Worm (Caenorhabditis elegans) whole organism, young adult: ENCODE data around the gene cpg-1.

Experiments
- B0261.1 ChIP-seq: sonication (generic microtip); optimal IDR thresholded peaks from 2 replicates; lab custom pipeline; 2016; ENCODE audit warnings: mild to moderate bottlenecking, missing genetic modification characterization, moderate library complexity, missing compliant biosample characterization
- D2030.7 ChIP-seq: fragments of 200-800 bp; sonication (Bioruptor generic); IDR thresholded peaks from 2 replicates; pipeline ENCODE4 v1.3.6; 2022; ENCODE audit warnings: missing genetic modification reagents, missing genetic modification characterization, missing compliant biosample characterization
- F23B12.7 ChIP-seq: sonication (generic microtip); optimal IDR thresholded peaks from 2 replicates; lab custom pipeline; 2017; ENCODE audit warnings: missing genetic modification characterization, mild to moderate bottlenecking, missing compliant biosample characterization, antibody characterized with exemption, moderate library complexity; ENCODE audit not compliant: insufficient read depth
- F33H1.4 ChIP-seq: fragments of 200-800 bp; sonication (Bioruptor generic); IDR thresholded peaks from 2 replicates; pipeline ENCODE4 v1.3.6; 2022; ENCODE audit warnings: missing genetic modification reagents, missing genetic modification characterization, missing compliant biosample characterization
- F39B2.1 ChIP-seq: fragments of 200-800 bp; sonication (Bioruptor generic); IDR thresholded peaks from 2 replicates; pipeline ENCODE4 v1.3.6; 2022; ENCODE audit warnings: missing genetic modification reagents, missing genetic modification characterization, missing compliant biosample characterization
- F49E8.2 ChIP-seq: sonication (generic microtip); optimal IDR thresholded peaks from 3 replicates; lab custom pipeline; 2017; ENCODE audit warnings: missing genetic modification characterization, mild to moderate bottlenecking, missing compliant biosample characterization, antibody characterized with exemption, moderate library complexity; ENCODE audit not compliant: insufficient read depth
- K11D2.4 ChIP-seq: fragments of 200-800 bp; sonication (Bioruptor generic); IDR thresholded peaks from 2 replicates; pipeline ENCODE4 v1.3.6; 2022; ENCODE audit warnings: missing genetic modification reagents, missing genetic modification characterization, missing compliant biosample characterization
- T26A5.8 ChIP-seq: sonication (generic microtip); optimal IDR thresholded peaks from 2 replicates; lab custom pipeline; 2016; ENCODE audit warnings: missing genetic modification characterization, missing compliant biosample characterization
- Y53G8AR.9 ChIP-seq: fragments of 200-800 bp; sonication (Bioruptor generic); conservative IDR thresholded peaks from 2 replicates; pipeline ENCODE4 v1.3.6; 2022; ENCODE audit warnings: missing genetic modification reagents, missing genetic modification characterization, missing compliant biosample characterization
- Y56A3A.18 ChIP-seq: fragments of 200-800 bp; sonication (Bioruptor generic); IDR thresholded peaks from 2 replicates; pipeline ENCODE4 v1.3.6; 2022; ENCODE audit warnings: missing genetic modification reagents, missing genetic modification characterization, missing compliant biosample characterization
- Y67H2A.10 ChIP-seq: fragments of 200-800 bp; sonication (Bioruptor generic); conservative IDR thresholded peaks from 2 replicates; pipeline ENCODE4 v1.3.6; 2022; ENCODE audit warnings: missing genetic modification reagents, missing genetic modification characterization, missing compliant biosample characterization
- attf-3 ChIP-seq: fragments of 200-800 bp; sonication (Bioruptor generic); conservative IDR thresholded peaks from 2 replicates; pipeline ENCODE4 v1.3.6; 2022; ENCODE audit warnings: missing genetic modification reagents, missing genetic modification characterization, missing compliant biosample characterization
- bed-1 ChIP-seq: fragments of 200-800 bp; sonication (Bioruptor generic); IDR thresholded peaks from 2 replicates; pipeline ENCODE4 v1.3.6; 2022; ENCODE audit warnings: missing genetic modification reagents, missing genetic modification characterization, missing compliant biosample characterization
- ccch-3 ChIP-seq: fragments of 200-800 bp; sonication (Bioruptor generic); optimal IDR thresholded peaks from 2 replicates; lab custom pipeline; 2018; ENCODE audit warnings: mild to moderate bottlenecking, missing genetic modification characterization, missing compliant biosample characterization
- cebp-1 ChIP-seq, 2 experiments: fragments of 200-800 bp in 1 of 2; sonication (Bioruptor generic) in 1 of 2; sonication (generic microtip) in 1 of 2; IDR thresholded peaks in 1 of 2; optimal IDR thresholded peaks in 1 of 2; 2 replicates each; pipeline versions ENCODE4 v1.3.6 to Lab custom; 2017 to 2022; ENCODE audit warnings: missing compliant biosample characterization in 2 of 2, missing genetic modification characterization in 2 of 2, mild to moderate bottlenecking in 1 of 2, missing genetic modification reagents in 1 of 2, moderate library complexity in 1 of 2
- cebp-2 ChIP-seq: fragments of 200-800 bp; sonication (Bioruptor generic); IDR thresholded peaks from 2 replicates; pipeline ENCODE4 v1.3.6; 2022; ENCODE audit warnings: missing genetic modification characterization, missing compliant biosample characterization
- die-1 ChIP-seq: sonication (generic microtip); optimal IDR thresholded peaks from 2 replicates; lab custom pipeline; 2016; ENCODE audit warnings: missing genotype, mild to moderate bottlenecking, missing genetic modification characterization, missing compliant biosample characterization
- gei-17 ChIP-seq: fragments of 200-800 bp; sonication (Bioruptor generic); optimal IDR thresholded peaks from 2 replicates; lab custom pipeline; 2018; ENCODE audit warnings: mild to moderate bottlenecking, missing genetic modification characterization, missing compliant biosample characterization
- hlh-12 ChIP-seq: sonication (generic microtip); optimal IDR thresholded peaks from 2 replicates; lab custom pipeline; 2016; ENCODE audit warnings: missing genetic modification characterization, missing compliant biosample characterization
- hmg-20 ChIP-seq: fragments of 200-800 bp; sonication (Bioruptor generic); IDR thresholded peaks from 2 replicates; pipeline ENCODE4 v1.3.6; 2022; ENCODE audit warnings: missing genetic modification reagents, missing genetic modification characterization, missing compliant biosample characterization
- lin-26 ChIP-seq: fragments of 200-800 bp; sonication (Bioruptor generic); IDR thresholded peaks from 2 replicates; pipeline ENCODE4 v1.3.6; 2022; ENCODE audit warnings: missing genetic modification reagents, missing genetic modification characterization, missing compliant biosample characterization
- lin-54 ChIP-seq: fragments of 200-800 bp; sonication (Bioruptor generic); optimal IDR thresholded peaks from 2 replicates; lab custom pipeline; 2018; ENCODE audit warnings: mild to moderate bottlenecking, missing genetic modification characterization, missing compliant biosample characterization
- lsl-1 ChIP-seq: fragments of 200-800 bp; sonication (Bioruptor generic); optimal IDR thresholded peaks from 2 replicates; lab custom pipeline; 2018; ENCODE audit warnings: mild to moderate bottlenecking, missing genetic modification characterization, moderate library complexity, missing compliant biosample characterization
- madf-8 ChIP-seq: fragments of 200-800 bp; sonication (Bioruptor generic); conservative IDR thresholded peaks from 2 replicates; pipeline ENCODE4 v1.3.6; 2022; ENCODE audit warnings: missing genetic modification reagents, missing genetic modification characterization, missing compliant biosample characterization
- mel-28 ChIP-seq: sonication (generic microtip); optimal IDR thresholded peaks from 2 replicates; lab custom pipeline; 2016; ENCODE audit warnings: borderline replicate concordance, mild to moderate bottlenecking, missing genetic modification characterization, missing compliant biosample characterization
- nfya-2 ChIP-seq: fragments of 200-800 bp; sonication (Bioruptor generic); IDR thresholded peaks from 2 replicates; pipeline ENCODE4 v1.3.6; 2022; ENCODE audit warnings: missing genetic modification reagents, missing genetic modification characterization, missing compliant biosample characterization
- nhr-120 ChIP-seq: fragments of 200-800 bp; sonication (Bioruptor generic); IDR thresholded peaks from 2 replicates; pipeline ENCODE4 v1.3.6; 2022; ENCODE audit warnings: missing genetic modification characterization, missing compliant biosample characterization
- nhr-90 ChIP-seq: sonication (generic microtip); optimal IDR thresholded peaks from 2 replicates; lab custom pipeline; 2016; ENCODE audit warnings: missing genotype, mild to moderate bottlenecking, missing genetic modification characterization, missing compliant biosample characterization
- pbrm-1 ChIP-seq: fragments of 200-800 bp; sonication (Bioruptor generic); IDR thresholded peaks from 2 replicates; pipeline ENCODE4 v1.3.6; 2022; ENCODE audit warnings: missing genetic modification reagents, missing genetic modification characterization, missing compliant biosample characterization
- rec-8 ChIP-seq, 2 experiments: sonication (generic microtip); optimal IDR thresholded peaks; 2 replicates each; lab custom pipeline; 2016; ENCODE audit warnings: mild to moderate bottlenecking in 2 of 2, missing genetic modification characterization in 2 of 2, missing genetic modification reagents in 2 of 2, missing genotype in 2 of 2, missing biosample characterization in 1 of 2, missing compliant biosample characterization in 1 of 2, moderate library complexity in 1 of 2
- rpc-1 ChIP-seq, 2 experiments: fragments of 150-350 bp in 1 of 2; sonication (generic microtip) in 1 of 2; optimal IDR thresholded peaks; 2 replicates each; lab custom pipeline; 2014 to 2018; ENCODE audit warnings: missing biosample characterization in 1 of 2, missing genetic modification characterization in 1 of 2, missing genetic modification reagents in 1 of 2, missing genotype in 1 of 2
- snpc-1.3 ChIP-seq: sonication (generic microtip); optimal IDR thresholded peaks from 2 replicates; lab custom pipeline; 2017; ENCODE audit warnings: missing genetic modification characterization, mild to moderate bottlenecking, missing compliant biosample characterization, antibody characterized with exemption, moderate library complexity, missing genotype, missing genetic modification reagents; ENCODE audit not compliant: insufficient read depth
- sptf-2 ChIP-seq: fragments of 200-800 bp; sonication (Bioruptor generic); optimal IDR thresholded peaks from 2 replicates; lab custom pipeline; 2018; ENCODE audit warnings: mild to moderate bottlenecking, missing genetic modification characterization, missing compliant biosample characterization
- ztf-25 ChIP-seq: fragments of 200-800 bp; sonication (Bioruptor generic); IDR thresholded peaks from 2 replicates; pipeline ENCODE4 v1.3.6; 2022; ENCODE audit warnings: missing genetic modification reagents, missing genetic modification characterization, missing compliant biosample characterization
- ztf-28 ChIP-seq: fragments of 200-800 bp; sonication (Bioruptor generic); IDR thresholded peaks from 2 replicates; pipeline ENCODE4 v1.3.6; 2022; ENCODE audit warnings: missing genetic modification reagents, missing genetic modification characterization, missing compliant biosample characterization
- ztf-3 ChIP-seq: fragments of 200-800 bp; sonication (Bioruptor generic); optimal IDR thresholded peaks from 2 replicates; lab custom pipeline; 2018; ENCODE audit warnings: mild to moderate bottlenecking, missing genetic modification characterization, missing compliant biosample characterization

cpg-1 gene

ce11 chrIII:4449357-4449756 lies 39.8 kb upstream of the cpg-1 start (continued):
- peak; percentile 69; the same call in 1 of the 2 replicates for TF ChIP-seq D2030.7 (GFP tag; lab: Robert Waterston, UW)
- peak; percentile 57 for TF ChIP-seq hlh-12 (tag; lab: Kevin White, UChicago)
- peak; percentile 62 for TF ChIP-seq F49E8.2 (tag; lab: Kevin White, UChicago)
- peak; percentile 71; the same call in 1 of the 2 replicates for TF ChIP-seq lin-26
- TF ChIP-seq F33H1.4 (GFP tag; lab: Robert Waterston, UW): peak; percentile 27; the same call in 1 of the 2 replicates
- no peak for TF ChIP-seq cebp-1 (GFP tag; IDR thresholded peaks at IDR 0.05; lab: Robert Waterston, UW)
- no peak for TF ChIP-seq cebp-1 (tag; optimal IDR thresholded peaks at IDR 0.05; lab: Kevin White, UChicago)
- TF ChIP-seq F39B2.1 (GFP tag; lab: Robert Waterston, UW): no peak
- peak; percentile 41 for TF ChIP-seq lin-54 (GFP tag; lab: Kevin White, UChicago)
- TF ChIP-seq ztf-25 (GFP tag; lab: Robert Waterston, UW): 0 out of 2 replicates have a peak, but pooled peaks have one; percentile 47
- TF ChIP-seq ccch-3: no peak
- TF ChIP-seq Y67H2A.10: no peak
- peak; percentile 61; the same call in 1 of the 2 replicates for TF ChIP-seq pbrm-1
- TF ChIP-seq Y56A3A.18 (GFP tag; lab: Robert Waterston, UW): no peak
- TF ChIP-seq die-1 (tag; lab: Kevin White, UChicago): peak; percentile 38
- no peak for TF ChIP-seq bed-1 (GFP tag; lab: Robert Waterston, UW)
- no peak for TF ChIP-seq gei-17
- no peak for TF ChIP-seq Y53G8AR.9 (GFP tag; lab: Robert Waterston, UW)
- peak; percentile 63 for TF ChIP-seq rpc-1 (optimal IDR thresholded peaks at IDR 0.05; lab: Kevin White, UChicago)
- peak; percentile 81 for TF ChIP-seq rpc-1 (tag; optimal IDR thresholded peaks at IDR 0.05; lab: Kevin White, UChicago)
- TF ChIP-seq attf-3 (GFP tag; lab: Robert Waterston, UW): no peak
- TF ChIP-seq nhr-90 (tag; lab: Kevin White, UChicago): peak; percentile 33
- no peak for TF ChIP-seq sptf-2 (GFP tag; lab: Kevin White, UChicago)
- TF ChIP-seq F23B12.7 (tag; lab: Kevin White, UChicago): peak; percentile 53
- peak; percentile 55 for TF ChIP-seq snpc-1.3
- no peak for TF ChIP-seq mel-28
- peak; percentile 40 for TF ChIP-seq lsl-1 (GFP tag; lab: Kevin White, UChicago)
- no peak for TF ChIP-seq hmg-20 (GFP tag; lab: Robert Waterston, UW)
- 0 out of 2 replicates have a peak, but pooled peaks have one; percentile 14 for TF ChIP-seq madf-8 (GFP tag; lab: Robert Waterston, UW)
- no peak for TF ChIP-seq K11D2.4 (GFP tag; lab: Robert Waterston, UW)
- no peak for TF ChIP-seq T26A5.8 (tag; lab: Kevin White, UChicago)
- peak in 1 of 2 experiments; percentile 29 for TF ChIP-seq rec-8 (tag; optimal IDR thresholded peaks at IDR 0.05; lab: Kevin White, UChicago)
- no peak for TF ChIP-seq nfya-2 (GFP tag; lab: Robert Waterston, UW)
- TF ChIP-seq nhr-120 (GFP tag; lab: Robert Waterston, UW): no peak
- no peak for TF ChIP-seq ztf-3 (GFP tag; lab: Kevin White, UChicago)
- peak; percentile 71 for TF ChIP-seq B0261.1
- TF ChIP-seq cebp-2 (GFP tag; lab: Robert Waterston, UW): no peak
- TF ChIP-seq ztf-28 (GFP tag; lab: Robert Waterston, UW): 0 out of 2 replicates have a peak, but pooled peaks have one; percentile 36
- TF ChIP-seq, all 124 proteins: peak for 33
